Worm (Caenorhabditis elegans) whole organism, L4 larva: ENCODE results near the gene Y24F12A.1.

Experiments used
- F10B5.3 ChIP-seq: sonication (generic microtip); optimal IDR thresholded peaks from 2 replicates; lab custom pipeline; 2016; ENCODE audit warnings: mild to moderate bottlenecking, missing genetic modification characterization, missing compliant biosample characterization
- nhr-11 ChIP-seq: fragments of 150-350 bp; optimal IDR thresholded peaks from 2 replicates; lab custom pipeline; 2014; ENCODE audit warnings: missing biosample characterization, missing genetic modification characterization
- nhr-25 ChIP-seq: sonication (generic microtip); optimal IDR thresholded peaks from 2 replicates; lab custom pipeline; 2017; ENCODE audit warnings: missing genetic modification characterization, mild to moderate bottlenecking, missing compliant biosample characterization, antibody characterized with exemption, moderate library complexity, borderline replicate concordance; ENCODE audit not compliant: insufficient read depth
- spr-3 ChIP-seq: fragments of 200-800 bp; sonication (Bioruptor generic); optimal IDR thresholded peaks from 2 replicates; lab custom pipeline; 2018; ENCODE audit warnings: mild to moderate bottlenecking, missing genetic modification characterization, missing compliant biosample characterization
- tra-1 ChIP-seq: fragments of 200-800 bp; sonication (Bioruptor generic); IDR thresholded peaks from 2 replicates; pipeline ENCODE4 v1.3.6; 2022; ENCODE audit warnings: missing genetic modification reagents, missing genetic modification characterization, missing compliant biosample characterization

ce11 chrIV:11572524-11572923 is 32.5 kb upstream of the Y24F12A.1 start:
- TF ChIP-seq nhr-25 (tag; lab: Kevin White, UChicago) (no peak), spr-3 (GFP tag; lab: Kevin White, UChicago) (no peak), nhr-11 (tag; lab: Kevin White, UChicago) (no peak), tra-1 (GFP tag; lab: Robert Waterston, UW) (no peak), F10B5.3 (tag; lab: Kevin White, UChicago) (no peak)
